Worm (Caenorhabditis elegans) whole organism, late embryonic: Measurements from ENCODE around the gene adss-1.

Experiments used
- ceh-14 ChIP-seq: sonication (generic microtip); optimal IDR thresholded peaks from 2 replicates; lab custom pipeline; 2016; ENCODE audit warnings: missing genotype, missing genetic modification characterization, missing compliant biosample characterization
- dve-1 ChIP-seq: sonication (generic microtip); optimal IDR thresholded peaks from 2 replicates; lab custom pipeline; 2017; ENCODE audit warnings: antibody characterized with exemption, mild to moderate bottlenecking, missing genetic modification characterization, missing compliant biosample characterization
- lin-11 ChIP-seq: fragments of 200-800 bp; sonication (Bioruptor generic); optimal IDR thresholded peaks from 2 replicates; lab custom pipeline; 2018; ENCODE audit warnings: mild to moderate bottlenecking, missing genetic modification characterization, missing compliant biosample characterization
- madf-2 ChIP-seq: sonication (generic microtip); optimal IDR thresholded peaks from 2 replicates; lab custom pipeline; 2017; ENCODE audit warnings: missing genetic modification characterization, missing compliant biosample characterization
- npax-4 ChIP-seq: sonication (generic microtip); optimal IDR thresholded peaks from 2 replicates; lab custom pipeline; 2016; ENCODE audit warnings: missing genetic modification characterization, missing compliant biosample characterization
- pha-4 ChIP-seq: fragments of 150-350 bp; optimal IDR thresholded peaks from 2 replicates; lab custom pipeline; 2018; ENCODE audit warnings: missing biosample characterization, missing genetic modification reagents, missing genetic modification characterization
- sox-2 ChIP-seq: fragments of 200-800 bp; sonication (Bioruptor generic); IDR thresholded peaks from 2 replicates; pipeline ENCODE4 v1.3.6; 2022; ENCODE audit warnings: missing genetic modification reagents, missing genetic modification characterization, missing compliant biosample characterization

DNA sequence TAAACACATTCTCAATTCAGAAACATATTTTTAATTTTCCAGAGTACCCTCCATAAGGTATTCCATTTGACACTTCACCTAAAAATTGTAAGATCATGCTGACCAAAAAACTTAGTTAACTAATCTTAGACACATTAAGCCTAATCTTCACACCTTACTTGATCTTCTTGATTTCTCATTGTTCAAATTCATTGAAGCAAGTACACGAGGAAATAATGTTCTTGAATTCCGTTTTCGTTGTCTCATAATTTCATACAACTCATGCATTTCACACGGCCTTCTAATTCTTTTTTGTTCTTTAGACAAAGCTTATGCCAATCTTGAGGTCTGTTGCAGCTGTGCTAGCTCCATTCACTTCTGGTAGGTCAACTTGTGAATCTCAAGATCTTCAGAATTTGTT lies 48.8 kb upstream of the adss-1 start, which contains the start of gene srd-33:
- TF ChIP-seq madf-2 (tag; lab: Kevin White, UChicago): no peak
- no peak for TF ChIP-seq lin-11 (tag; lab: Kevin White, UChicago)
- no peak for TF ChIP-seq npax-4 (tag; lab: Kevin White, UChicago)
- no peak for TF ChIP-seq ceh-14 (tag; lab: Kevin White, UChicago)
- no peak for TF ChIP-seq sox-2 (GFP tag; lab: Robert Waterston, UW)
- no peak for TF ChIP-seq dve-1 (tag; lab: Kevin White, UChicago)
- TF ChIP-seq pha-4 (tag; lab: Kevin White, UChicago): no peak
